Fruit fly (Drosophila melanogaster) whole organism, embryonic: Measurements from ENCODE around the gene beat-IIb.

ENCODE experiments used
- CG11456 ChIP-seq: fragments of 200-800 bp; sonication (Bioruptor generic); IDR thresholded peaks from 3 replicates; pipeline ENCODE4 v1.3.6; 2022; ENCODE audit warnings: missing biosample characterization, missing genetic modification characterization
- CG13287 ChIP-seq: fragments of 200-800 bp; sonication (Bioruptor generic); IDR thresholded peaks from 2 replicates; pipeline ENCODE4 v1.3.6; 2022; ENCODE audit warnings: missing biosample characterization, missing genetic modification characterization; ENCODE audit not compliant: partially characterized antibody
- CG13296 ChIP-seq: fragments of 200-800 bp; sonication (Bioruptor generic); optimal IDR thresholded peaks from 3 replicates; lab custom pipeline; 2018; ENCODE audit warnings: missing biosample characterization, mild to moderate bottlenecking, missing genetic modification characterization
- CG13624 ChIP-seq: fragments of 200-800 bp; sonication (Bioruptor generic); optimal IDR thresholded peaks from 2 replicates; lab custom pipeline; 2016; ENCODE audit warnings: missing biosample characterization, missing genetic modification characterization
- CG13894 ChIP-seq: fragments of 200-800 bp; sonication (Bioruptor generic); optimal IDR thresholded peaks from 3 replicates; lab custom pipeline; 2018; ENCODE audit warnings: missing biosample characterization, mild to moderate bottlenecking, missing genetic modification characterization, moderate library complexity
- CG1603 ChIP-seq: fragments of 200-800 bp; sonication (Bioruptor generic); optimal IDR thresholded peaks from 2 replicates; lab custom pipeline; 2019; ENCODE audit warnings: missing biosample characterization, mild to moderate bottlenecking, missing genetic modification characterization, moderate library complexity
- CG17568 ChIP-seq: fragments of 200-800 bp; sonication (Bioruptor generic); optimal IDR thresholded peaks from 2 replicates; lab custom pipeline; 2018; ENCODE audit warnings: missing biosample characterization, mild to moderate bottlenecking, missing genetic modification characterization, moderate library complexity
- CG18599 ChIP-seq: fragments of 200-800 bp; sonication (Bioruptor generic); optimal IDR thresholded peaks from 3 replicates; lab custom pipeline; 2017; ENCODE audit warnings: missing biosample characterization, missing genetic modification characterization, mild to moderate bottlenecking, moderate library complexity, missing genetic modification reagents
- CG31388 ChIP-seq: fragments of 200-800 bp; sonication (Bioruptor generic); optimal IDR thresholded peaks from 2 replicates; lab custom pipeline; 2016; ENCODE audit warnings: missing biosample characterization, missing genetic modification characterization
- CG6272 ChIP-seq: fragments of 200-800 bp; sonication (Bioruptor generic); IDR thresholded peaks from 2 replicates; pipeline ENCODE4 v1.3.6; 2022; ENCODE audit warnings: missing biosample characterization, missing genetic modification characterization
- CkIIα-i1 ChIP-seq: fragments of 200-800 bp; sonication (Bioruptor generic); IDR thresholded peaks from 2 replicates; pipeline ENCODE4 v1.3.6; 2022; ENCODE audit warnings: missing biosample characterization, missing genetic modification characterization
- Deaf1 ChIP-seq: fragments of 200-800 bp; optimal IDR thresholded peaks from 3 replicates; lab custom pipeline; 2019; ENCODE audit warnings: missing biosample characterization, mild to moderate bottlenecking, missing genetic modification characterization, moderate library complexity
- Dref ChIP-seq: fragments of 200-800 bp; sonication (Bioruptor generic); IDR thresholded peaks from 2 replicates; pipeline ENCODE4 v1.3.6; 2022; ENCODE audit warnings: missing biosample characterization, missing genetic modification characterization
- Ets65A ChIP-seq: fragments of 200-800 bp; sonication (Bioruptor generic); peaks from one replicate; lab custom pipeline; 2016; ENCODE audit warnings: missing biosample characterization, missing genetic modification characterization
- H15 ChIP-seq: fragments of 200-800 bp; sonication (Bioruptor generic); IDR thresholded peaks from 3 replicates; pipeline ENCODE4 v1.3.6; 2022; ENCODE audit warnings: missing biosample characterization, missing genetic modification characterization
- HLH54F ChIP-seq: fragments of 200-800 bp; sonication (Bioruptor generic); optimal IDR thresholded peaks from 3 replicates; lab custom pipeline; 2016; ENCODE audit warnings: missing biosample characterization, missing genetic modification characterization
- Mes4 ChIP-seq: fragments of 200-800 bp; sonication (Bioruptor generic); optimal IDR thresholded peaks from 2 replicates; lab custom pipeline; 2016; ENCODE audit warnings: missing biosample characterization, missing genetic modification characterization
- NC2β ChIP-seq: fragments of 200-800 bp; sonication (Bioruptor generic); optimal IDR thresholded peaks from 2 replicates; lab custom pipeline; 2016; ENCODE audit warnings: missing biosample characterization, missing genetic modification characterization
- Neu2 ChIP-seq: fragments of 200-800 bp; sonication (Bioruptor generic); optimal IDR thresholded peaks from 3 replicates; lab custom pipeline; 2016; ENCODE audit warnings: missing biosample characterization, missing genetic modification characterization, borderline replicate concordance
- PHDP ChIP-seq: fragments of 200-800 bp; sonication (Bioruptor generic); optimal IDR thresholded peaks from 3 replicates; lab custom pipeline; 2018; ENCODE audit warnings: missing biosample characterization, mild to moderate bottlenecking, missing genetic modification characterization, moderate library complexity
- Rfx ChIP-seq: fragments of 200-800 bp; sonication (Bioruptor generic); IDR thresholded peaks from 2 replicates; pipeline ENCODE4 v1.3.6; 2022; ENCODE audit warnings: missing biosample characterization, missing genetic modification characterization
- Tbp ChIP-seq: fragments of >200 bp; optimal IDR thresholded peaks from 2 replicates; lab custom pipeline; 2018; ENCODE audit warnings: missing biosample characterization, missing genetic modification characterization
- bbx ChIP-seq: fragments of 200-800 bp; sonication (Bioruptor generic); IDR thresholded peaks from 2 replicates; pipeline ENCODE4 v1.3.6; 2022; ENCODE audit warnings: missing biosample characterization, missing genetic modification characterization; ENCODE audit not compliant: partially characterized antibody
- bowl ChIP-seq: fragments of 200-800 bp; sonication (Bioruptor generic); IDR thresholded peaks from 2 replicates; pipeline ENCODE4 v1.3.6; 2022; ENCODE audit warnings: missing biosample characterization, missing genetic modification characterization
- dmrt99B ChIP-seq: fragments of 200-800 bp; sonication (Bioruptor generic); optimal IDR thresholded peaks from 2 replicates; lab custom pipeline; 2018; ENCODE audit warnings: missing biosample characterization, mild to moderate bottlenecking, missing genetic modification characterization, moderate library complexity
- gro ChIP-seq: fragments of 200-800 bp; sonication (Bioruptor generic); optimal IDR thresholded peaks from 2 replicates; lab custom pipeline; 2016; ENCODE audit warnings: missing biosample characterization, missing genetic modification characterization
- hbn ChIP-seq: fragments of 200-800 bp; sonication (Bioruptor generic); IDR thresholded peaks from 2 replicates; pipeline ENCODE4 v1.3.6; 2022; ENCODE audit warnings: missing biosample characterization, missing genetic modification characterization; ENCODE audit not compliant: partially characterized antibody
- jing ChIP-seq: fragments of 200-800 bp; sonication (Bioruptor generic); optimal IDR thresholded peaks from 2 replicates; lab custom pipeline; 2018; ENCODE audit warnings: missing biosample characterization, mild to moderate bottlenecking, missing genetic modification characterization
- maf-S ChIP-seq: fragments of 200-800 bp; sonication (Bioruptor generic); optimal IDR thresholded peaks from 2 replicates; lab custom pipeline; 2016; ENCODE audit warnings: missing biosample characterization, missing genetic modification characterization
- p53 ChIP-seq: fragments of 200-800 bp; sonication (Bioruptor generic); optimal IDR thresholded peaks from 2 replicates; lab custom pipeline; 2016; ENCODE audit warnings: missing biosample characterization, missing genetic modification characterization
- sd ChIP-seq: fragments of 200-800 bp; sonication (Bioruptor generic); optimal IDR thresholded peaks from 3 replicates; lab custom pipeline; 2018; ENCODE audit warnings: missing biosample characterization, mild to moderate bottlenecking, missing genetic modification characterization, moderate library complexity
- slbo ChIP-seq: fragments of 200-800 bp; sonication (Bioruptor generic); IDR thresholded peaks from 2 replicates; pipeline ENCODE4 v1.3.6; 2022; ENCODE audit warnings: missing biosample characterization, missing genetic modification characterization
- sqz ChIP-seq: fragments of 200-800 bp; sonication (Bioruptor generic); optimal IDR thresholded peaks from 3 replicates; lab custom pipeline; 2018; ENCODE audit warnings: missing biosample characterization, mild to moderate bottlenecking, missing genetic modification characterization
- vnd ChIP-seq: fragments of 200-800 bp; sonication (Bioruptor generic); IDR thresholded peaks from 3 replicates; pipeline ENCODE4 v1.3.6; 2022; ENCODE audit warnings: missing biosample characterization, missing genetic modification characterization; ENCODE audit not compliant: partially characterized antibody
- zfh2 ChIP-seq: fragments of 200-800 bp; sonication (Bioruptor generic); optimal IDR thresholded peaks from 2 replicates; lab custom pipeline; 2016; ENCODE audit warnings: missing biosample characterization, missing genetic modification characterization

beat-IIb gene

dm6 chr3R:17206782-17207181, 58.1 kb downstream of the beat-IIb start (continued):
- no peak for TF ChIP-seq PHDP (tag; lab: Kevin White, UChicago)
- no peak for TF ChIP-seq CG11456 (GFP tag; lab: Robert Waterston, UW)
- no peak for TF ChIP-seq CG31388 (GFP tag; lab: Kevin White, UChicago)
- TF ChIP-seq CG1603 (tag; lab: Kevin White, UChicago): no peak

- TF ChIP-seq maf-S (no peak), Dref (GFP tag; lab: Robert Waterston, UW) (no peak), sd (tag; lab: Kevin White, UChicago) (no peak), H15 (GFP tag; lab: Robert Waterston, UW) (no peak), CG13287 (no peak), hbn (GFP tag; lab: Robert Waterston, UW) (no peak), NC2β (GFP tag; lab: Kevin White, UChicago) (no peak), Deaf1 (no peak), bbx (no peak)
- TF ChIP-seq, all 482 proteins: peak for 0
These were observed 62.6 kb downstream of the beat-IIb start, which contains the start of gene Mur89F for dm6 chr3R:17202080-17202785. Gene Mur89F, minus strand, starts transcription at chr3R:17202130.

- TF ChIP-seq HLH54F (GFP tag; lab: Kevin White, UChicago) (no peak), gro (GFP tag; lab: Kevin White, UChicago) (no peak), CG18599 (GFP tag; lab: Kevin White, UChicago) (peak; percentile 3), Rfx (GFP tag; lab: Robert Waterston, UW) (no peak), jing (GFP tag; lab: Kevin White, UChicago) (no peak), Mes4 (GFP tag; lab: Kevin White, UChicago) (no peak), vnd (no peak), CG13894 (tag; lab: Kevin White, UChicago) (peak; percentile 66), Ets65A (GFP tag; lab: Kevin White, UChicago) (peak; percentile 81), slbo (GFP tag; lab: Robert Waterston, UW) (no peak)
These were observed 67.2 kb downstream of the beat-IIb start for dm6 chr3R:17197599-17197998.

- no peak for TF ChIP-seq CG13624 (GFP tag; lab: Kevin White, UChicago)
- TF ChIP-seq CkIIα-i1 (GFP tag; lab: Robert Waterston, UW): no peak
- TF ChIP-seq Neu2 (GFP tag; lab: Kevin White, UChicago): no peak
- no peak for TF ChIP-seq Tbp (GFP tag; lab: Kevin White, UChicago)
- no peak for TF ChIP-seq PHDP (tag; lab: Kevin White, UChicago)
- no peak for TF ChIP-seq dmrt99B
- TF ChIP-seq p53 (GFP tag; lab: Kevin White, UChicago): no peak
- no peak for TF ChIP-seq CG6272 (GFP tag; lab: Robert Waterston, UW)
- TF ChIP-seq bowl (GFP tag; lab: Robert Waterston, UW): no peak
- no peak for TF ChIP-seq sqz (GFP tag; lab: Kevin White, UChicago)
- TF ChIP-seq zfh2 (GFP tag; lab: Kevin White, UChicago): no peak
- no peak for TF ChIP-seq CG17568
- TF ChIP-seq CG13296 (GFP tag; lab: Kevin White, UChicago): no peak
These were observed 71.2 kb downstream of the beat-IIb start for dm6 chr3R:17193657-17194056.
